Worm (Caenorhabditis elegans): ENCODE data around the gene srh-236.

DNA sequence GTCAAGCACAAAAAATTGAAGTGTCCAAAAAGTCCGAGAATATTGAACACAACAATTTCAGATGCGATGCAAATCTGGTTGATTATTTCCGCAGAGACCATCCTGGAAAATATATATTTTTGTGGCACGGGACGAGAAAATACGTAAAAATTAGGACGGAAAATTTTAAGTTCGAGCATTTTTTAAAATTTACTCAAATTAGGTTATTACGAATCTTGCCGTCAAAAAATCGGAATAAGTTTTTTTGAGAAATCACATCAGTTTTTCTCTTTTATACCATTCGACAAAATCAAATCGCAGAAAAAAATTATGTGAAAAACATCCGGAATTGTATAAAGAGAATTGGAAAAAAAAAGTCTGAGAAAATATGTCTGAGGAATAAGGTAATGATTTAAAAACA is 33.9 kb downstream of the srh-236 start, which contains the start of gene srsx-1:
- TF ChIP-seq sem-2 (GFP tag; optimal IDR thresholded peaks at IDR 0.05), result no peak
- no peak for TF ChIP-seq unc-62 (GFP tag; optimal IDR thresholded peaks at IDR 0.05)
- TF ChIP-seq mab-5 (tag; optimal IDR thresholded peaks at IDR 0.05), result no peak
- TF ChIP-seq pha-4 (tag; optimal IDR thresholded peaks at IDR 0.05), result no peak
- no peak for TF ChIP-seq nhr-237 (tag; optimal IDR thresholded peaks at IDR 0.05)
- no peak for TF ChIP-seq ceh-83 (GFP tag; optimal IDR thresholded peaks at IDR 0.05)
- no peak for TF ChIP-seq nhr-2 (tag; optimal IDR thresholded peaks at IDR 0.05)
- no peak for TF ChIP-seq lin-13 (tag; optimal IDR thresholded peaks at IDR 0.05)
- TF ChIP-seq zip-8 (tag; optimal IDR thresholded peaks at IDR 0.05), result no peak
- TF ChIP-seq nhr-76 (tag; optimal IDR thresholded peaks at IDR 0.05), result no peak
- no peak for TF ChIP-seq snpc-4 (tag; optimal IDR thresholded peaks at IDR 0.05)
- TF ChIP-seq bed-3 (GFP tag; optimal IDR thresholded peaks at IDR 0.05), result no peak
